Worm (Caenorhabditis elegans): ENCODE results near the gene gcy-36.

gcy-36 gene

ce11 chrX:15507830-15508347 is 29.1 kb downstream of the gcy-36 start, which contains the start of gene zipt-7.2:
Gene zipt-7.2 (minus strand): TSS chrX:15507880.
- TF ChIP-seq R02D3.7 (tag; optimal IDR thresholded peaks at IDR 0.05) (no peak), tag-97 (GFP tag; IDR thresholded peaks at IDR 0.05) (no peak), nhr-28 (tag; optimal IDR thresholded peaks at IDR 0.05) (peak; percentile 13), ces-1 (GFP tag; optimal IDR thresholded peaks at IDR 0.05) (no peak), mes-2 (tag; optimal IDR thresholded peaks at IDR 0.05; ENCODE audit: poor library complexity, severe bottlenecking) (peak; percentile 63), egl-27 (tag; optimal IDR thresholded peaks at IDR 0.05) (no peak), aha-1 (tag) (peak; percentile 87), Y5F2A.4 (GFP tag; optimal IDR thresholded peaks at IDR 0.05) (no peak), unc-62 (GFP tag; optimal IDR thresholded peaks at IDR 0.05 in 1 of 2) (peak in 1 of 2 experiments; percentile 44), unc-62 (tag; optimal IDR thresholded peaks at IDR 0.05) (no peak), dmd-6 (GFP tag; IDR thresholded peaks at IDR 0.05) (no peak), lin-1 (GFP tag; IDR thresholded peaks at IDR 0.05) (no peak), lin-38 (GFP tag; IDR thresholded peaks at IDR 0.05) (peak; percentile 89), hlh-11 (tag; optimal IDR thresholded peaks at IDR 0.05) (peak; percentile 28)

- TF ChIP-seq daf-16 (GFP tag; optimal IDR thresholded peaks at IDR 0.05) (no peak), daf-16 (tag; optimal IDR thresholded peaks at IDR 0.05) (no peak), aha-1 (tag) (peak; percentile 80)
These were observed 30.9 kb downstream of the gcy-36 start, which contains the start of gene eat-20 for ce11 chrX:15509681-15510080. Gene eat-20 (plus strand): TSS chrX:15510011.

ce11 chrX:15514547-15514946 is 35.7 kb downstream of the gcy-36 start:
- TF ChIP-seq lim-7 (GFP tag; IDR thresholded peaks at IDR 0.05) = 0 out of 2 replicates have a peak, but pooled peaks have one; percentile 14
- no peak for TF ChIP-seq ztf-7 (tag; optimal IDR thresholded peaks at IDR 0.05)
- TF ChIP-seq hlh-11 (tag; optimal IDR thresholded peaks at IDR 0.05) = no peak
- no peak for TF ChIP-seq nhr-237 (tag; optimal IDR thresholded peaks at IDR 0.05)
- no peak for TF ChIP-seq vab-7 (GFP tag; IDR thresholded peaks at IDR 0.05)
- TF ChIP-seq nhr-77 (tag; optimal IDR thresholded peaks at IDR 0.05) = no peak
- no peak for TF ChIP-seq dmd-9 (GFP tag; IDR thresholded peaks at IDR 0.05)
- TF ChIP-seq set-16 (GFP tag; IDR thresholded peaks at IDR 0.05) = peak; percentile 59
- no peak for TF ChIP-seq rbr-2 (tag; optimal IDR thresholded peaks at IDR 0.05)
- no peak for TF ChIP-seq ctbp-1 (GFP tag; IDR thresholded peaks at IDR 0.05)
- no peak for TF ChIP-seq zip-2 (tag; optimal IDR thresholded peaks at IDR 0.05)
- TF ChIP-seq zfp-3 (GFP tag; conservative IDR thresholded peaks at IDR 0.05) = no peak
- no peak for TF ChIP-seq nhr-102 (tag; optimal IDR thresholded peaks at IDR 0.05)
- TF ChIP-seq R02D3.7 (tag; optimal IDR thresholded peaks at IDR 0.05) = no peak
- TF ChIP-seq lin-15B (tag; optimal IDR thresholded peaks at IDR 0.05) = no peak
- TF ChIP-seq F37D6.2 (tag; optimal IDR thresholded peaks at IDR 0.05) = no peak
- TF ChIP-seq tra-1 (GFP tag; IDR thresholded peaks at IDR 0.05) = no peak
- no peak for TF ChIP-seq snpc-1.2 (GFP tag; IDR thresholded peaks at IDR 0.05)
- no peak for TF ChIP-seq nhr-41 (GFP tag; IDR thresholded peaks at IDR 0.05)
- TF ChIP-seq mxl-3 (GFP tag; optimal IDR thresholded peaks at IDR 0.05) = peak; percentile 7
- no peak for TF ChIP-seq ces-1 (GFP tag; optimal IDR thresholded peaks at IDR 0.05)

ce11 chrX:15515798-15516197 is 37.0 kb downstream of the gcy-36 start:
- TF ChIP-seq lim-7 (GFP tag; IDR thresholded peaks at IDR 0.05) (0 out of 2 replicates have a peak, but pooled peaks have one; percentile 15), nhr-48 (tag; optimal IDR thresholded peaks at IDR 0.05) (no peak), tag-97 (GFP tag; IDR thresholded peaks at IDR 0.05) (0 out of 2 replicates have a peak, but pooled peaks have one; percentile 19), pha-4 (GFP tag; IDR thresholded peaks at IDR 0.05) (peak; percentile 62; the same call in 1 of the 2 replicates), pha-4 (tag; optimal IDR thresholded peaks at IDR 0.05) (no peak), set-16 (GFP tag; IDR thresholded peaks at IDR 0.05) (peak; percentile 99), egl-43 (GFP tag; IDR thresholded peaks at IDR 0.05) (peak; percentile 68; the same call in 1 of the 2 replicates), aha-1 (tag) (peak; percentile 30), snpc-1.2 (GFP tag; IDR thresholded peaks at IDR 0.05) (0 out of 2 replicates have a peak, but pooled peaks have one; percentile 12), mes-2 (tag; optimal IDR thresholded peaks at IDR 0.05; ENCODE audit: poor library complexity, severe bottlenecking) (no peak)
